Worm (Caenorhabditis elegans) whole organism, L4/young adult: ENCODE results near the gene cyp-33C2.

ENCODE experiments used
- W03F9.2 ChIP-seq: fragments of 150-350 bp; optimal IDR thresholded peaks from 2 replicates; lab custom pipeline; 2014; ENCODE audit warnings: missing biosample characterization, missing genetic modification characterization
- dao-5 ChIP-seq: sonication (generic microtip); optimal IDR thresholded peaks from 2 replicates; lab custom pipeline; 2016; ENCODE audit warnings: missing genotype, missing genetic modification characterization, moderate library complexity, missing compliant biosample characterization
- him-1 ChIP-seq: sonication (generic microtip); optimal IDR thresholded peaks from 2 replicates; lab custom pipeline; 2016; ENCODE audit warnings: missing genotype, missing genetic modification reagents, missing genetic modification characterization, missing compliant biosample characterization

DNA sequence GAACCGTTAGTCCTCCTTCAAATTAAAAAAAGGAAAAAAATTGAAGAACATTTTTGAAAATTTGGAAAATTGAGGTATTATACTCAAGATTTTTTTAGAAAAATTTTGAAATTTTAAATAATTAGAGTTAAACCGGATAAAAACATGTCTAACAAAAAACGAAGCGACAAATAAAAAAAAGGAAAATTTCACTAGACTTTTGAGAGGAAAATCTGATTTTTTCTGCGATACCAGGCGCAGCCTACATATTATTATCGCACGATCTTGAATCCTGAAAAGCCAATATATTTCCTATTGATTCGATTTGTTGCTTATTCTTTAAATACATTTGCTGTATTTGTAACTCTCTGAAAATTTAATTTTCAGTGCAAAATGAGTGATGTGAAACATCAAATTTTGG lies 32.1 kb downstream of the cyp-33C2 start, which contains the start of gene nstp-8:
- TF ChIP-seq him-1: no peak
- no peak for TF ChIP-seq W03F9.2
- no peak for TF ChIP-seq dao-5
